Worm (Caenorhabditis elegans): ENCODE results near the gene rgs-2.

rgs-2 gene

DNA sequence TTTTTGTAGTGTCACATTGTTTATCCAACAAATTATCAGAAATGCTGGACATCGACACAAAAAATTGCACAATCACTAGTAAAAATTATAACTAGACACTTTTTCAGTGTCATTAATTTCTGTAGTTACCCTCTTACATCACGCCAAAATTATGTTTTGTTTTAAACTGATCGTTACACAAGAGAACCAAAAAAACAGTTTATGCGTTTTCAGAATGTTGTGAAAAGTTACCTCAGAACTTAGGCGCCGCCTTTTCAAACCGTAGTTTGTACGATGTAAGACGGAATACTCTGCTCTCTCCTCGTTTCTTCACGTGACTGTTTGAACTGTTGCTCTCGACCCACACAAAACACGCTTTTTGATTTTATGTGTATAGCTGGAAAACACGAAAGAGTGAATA lies 26.0 kb downstream of the rgs-2 start, which contains the start of gene pgp-13:
pgp-13 (plus strand) TSS at position 301 of the 400 bp plus-strand sequence.
- TF ChIP-seq ceh-90 (tag; optimal IDR thresholded peaks at IDR 0.05) = no peak
- no peak for TF ChIP-seq jun-1 (tag; optimal IDR thresholded peaks at IDR 0.05)
- no peak for TF ChIP-seq unc-30 (tag; optimal IDR thresholded peaks at IDR 0.05)
- no peak for TF ChIP-seq zag-1 (tag; optimal IDR thresholded peaks at IDR 0.05)

DNA sequence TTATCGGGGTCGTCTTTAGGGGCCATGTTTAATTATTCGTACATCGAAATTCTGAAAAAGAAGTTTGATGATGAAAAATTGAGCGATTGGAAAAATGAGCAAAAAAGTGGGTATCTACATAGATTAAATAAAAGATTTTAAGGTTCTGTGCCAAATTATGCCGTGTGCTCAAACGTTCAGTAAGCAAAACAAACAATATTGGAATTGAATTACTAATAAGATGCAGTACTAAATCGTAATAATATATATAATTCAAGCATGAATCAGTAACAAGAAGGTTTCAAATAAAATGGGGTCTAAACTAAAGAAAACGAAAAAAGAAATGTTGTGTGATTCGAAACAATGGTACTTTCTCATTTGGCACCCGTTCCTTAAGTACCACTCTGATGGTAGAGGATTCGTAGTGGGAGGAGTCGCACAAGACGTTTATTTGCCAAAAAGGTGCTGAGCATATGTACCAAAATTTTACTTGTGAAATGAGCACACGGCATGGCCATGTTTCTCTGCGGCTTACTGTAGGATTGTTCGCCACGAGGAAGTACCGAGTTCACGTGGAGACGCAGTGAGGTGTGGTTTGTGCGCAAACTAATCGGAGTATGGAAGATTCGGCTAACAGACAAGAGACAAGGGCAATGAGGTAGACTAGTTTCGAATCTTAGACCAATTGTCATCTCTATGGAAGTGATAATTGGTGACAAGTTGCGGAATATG lies 37.2 kb downstream of the rgs-2 start, which contains the start of gene pgp-14:
pgp-14 (minus strand) TSS at position 51 of the 711 bp plus-strand sequence.
- TF ChIP-seq ceh-82 (tag; optimal IDR thresholded peaks at IDR 0.05) = no peak
- TF ChIP-seq lin-14 (GFP tag; optimal IDR thresholded peaks at IDR 0.05) = peak; percentile 20
- peak; percentile 51 for TF ChIP-seq nhr-77 (tag; optimal IDR thresholded peaks at IDR 0.05)

ce11 chrX:12750805-12751204 lies 38.4 kb downstream of the rgs-2 start:
- TF ChIP-seq nhr-28 (tag; optimal IDR thresholded peaks at IDR 0.05) = no peak
- TF ChIP-seq ceh-8 (GFP tag; optimal IDR thresholded peaks at IDR 0.05) = no peak
- TF ChIP-seq egl-13 (tag; optimal IDR thresholded peaks at IDR 0.05) = no peak
- no peak for TF ChIP-seq mab-9 (GFP tag; IDR thresholded peaks at IDR 0.05)
- TF ChIP-seq lin-14 (GFP tag; optimal IDR thresholded peaks at IDR 0.05) = peak; percentile 11
- no peak for TF ChIP-seq nhr-84 (tag; optimal IDR thresholded peaks at IDR 0.05)
- no peak for TF ChIP-seq nhr-19 (GFP tag; conservative IDR thresholded peaks at IDR 0.05)
- TF ChIP-seq tbx-2 (tag; optimal IDR thresholded peaks at IDR 0.05) = peak; percentile 15
- TF ChIP-seq nhr-77 (tag; optimal IDR thresholded peaks at IDR 0.05) = peak; percentile 92
- peak; percentile 50 for TF ChIP-seq nhr-237 (tag; optimal IDR thresholded peaks at IDR 0.05)
- TF ChIP-seq unc-62 (GFP tag; optimal IDR thresholded peaks at IDR 0.05) = no peak

DNA sequence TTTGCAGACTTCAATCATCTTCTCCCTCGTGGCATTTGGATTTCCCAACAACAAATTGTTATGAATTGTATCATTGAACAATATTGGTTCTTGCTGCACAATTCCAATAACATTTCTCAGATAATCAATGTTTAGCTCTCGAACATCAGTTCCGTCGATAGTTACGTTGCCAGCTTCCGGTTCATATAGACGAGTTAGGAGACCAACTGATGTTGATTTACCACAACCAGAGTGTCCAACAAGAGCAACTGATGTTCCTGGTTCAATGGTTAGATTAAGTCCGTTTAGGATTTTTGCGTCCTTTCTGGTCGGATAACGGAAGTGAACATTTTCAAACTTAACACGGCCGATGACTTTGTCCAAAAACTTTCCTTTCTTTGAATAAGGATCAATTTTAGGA lies 41.6 kb downstream of the rgs-2 start:
- no peak for TF ChIP-seq nhr-47 (tag; optimal IDR thresholded peaks at IDR 0.05)
- no peak for TF ChIP-seq efl-1 (optimal IDR thresholded peaks at IDR 0.05)
- peak in 1 of 2 experiments; percentile 60 for TF ChIP-seq efl-1 (GFP tag; optimal IDR thresholded peaks at IDR 0.05 in 1 of 2)

DNA sequence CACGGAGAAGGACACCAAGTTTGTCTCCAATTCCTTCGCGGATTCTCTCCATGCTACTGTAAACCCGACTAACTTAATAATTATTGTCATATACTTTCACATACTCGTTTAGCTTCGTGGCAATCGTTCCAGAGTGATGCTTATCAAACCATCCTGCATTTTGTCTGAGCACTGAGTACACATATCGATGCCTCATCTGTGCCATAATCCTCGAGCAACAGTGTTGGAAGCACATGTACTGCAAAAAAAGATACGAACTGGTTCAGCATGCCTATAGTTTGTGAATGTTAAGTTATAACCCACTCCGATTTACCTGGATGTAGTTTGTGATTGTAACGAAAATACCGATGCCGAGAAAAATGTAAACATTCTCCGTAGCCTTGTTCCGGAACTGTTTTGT lies 42.6 kb downstream of the rgs-2 start:
- TF ChIP-seq nhr-77 (tag; optimal IDR thresholded peaks at IDR 0.05) = no peak
- TF ChIP-seq zip-4 (GFP tag; optimal IDR thresholded peaks at IDR 0.05) = no peak
- no peak for TF ChIP-seq F16B12.6 (tag; optimal IDR thresholded peaks at IDR 0.05)
- TF ChIP-seq Y116A8C.19 (tag; optimal IDR thresholded peaks at IDR 0.05; ENCODE audit: borderline replicate concordance) = no peak
- TF ChIP-seq fkh-10 (GFP tag; optimal IDR thresholded peaks at IDR 0.05) = no peak
- TF ChIP-seq skn-1 (tag; optimal IDR thresholded peaks at IDR 0.05) = no peak
- TF ChIP-seq pax-3 (tag; optimal IDR thresholded peaks at IDR 0.05) = no peak
- TF ChIP-seq elt-3 (tag; optimal IDR thresholded peaks at IDR 0.05) = no peak

DNA sequence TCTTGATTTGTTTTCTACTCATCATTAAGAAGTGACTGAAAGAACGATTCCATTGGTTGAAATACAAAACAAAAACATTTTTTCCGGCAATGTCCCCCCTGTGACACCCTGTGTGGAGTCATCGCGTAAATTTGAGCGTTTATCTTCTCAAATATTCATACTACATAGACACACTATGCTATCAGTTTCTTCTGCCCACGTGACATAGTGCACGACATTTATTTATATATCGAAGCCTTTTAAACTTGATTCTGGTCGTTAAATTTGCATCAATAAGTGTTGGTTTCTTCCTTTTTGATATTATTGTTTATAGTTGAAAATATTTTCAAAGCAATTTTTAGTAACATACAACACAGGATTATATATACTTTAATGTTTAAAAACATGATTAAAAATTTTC lies 46.6 kb downstream of the rgs-2 start:
- peak; percentile 35 for TF ChIP-seq elt-2 (tag; optimal IDR thresholded peaks at IDR 0.05)
- peak in 1 of 2 experiments; percentile 20 for TF ChIP-seq lin-35 (GFP tag; optimal IDR thresholded peaks at IDR 0.05)
- TF ChIP-seq nhr-71 (tag; optimal IDR thresholded peaks at IDR 0.05) = peak; percentile 18
- peak; percentile 13 for TF ChIP-seq nhr-20 (tag; optimal IDR thresholded peaks at IDR 0.05)
- TF ChIP-seq C34B4.2 (tag; optimal IDR thresholded peaks at IDR 0.05) = no peak
- no peak for TF ChIP-seq nhr-84 (tag; optimal IDR thresholded peaks at IDR 0.05)
- TF ChIP-seq mep-1 (tag; optimal IDR thresholded peaks at IDR 0.05) = no peak
- TF ChIP-seq fkh-8 (tag; optimal IDR thresholded peaks at IDR 0.05) = no peak
